Fruit fly (Drosophila melanogaster): ENCODE measurements around the gene betaggt-I.

The betaggt-I gene

dm6 chr2L:4968767-4969166, 23.4 kb downstream of the betaggt-I start, which contains the start of the genes Scox and Polr1C:
Gene Scox (minus strand): TSS chr2L:4968935.
Gene Polr1C (plus strand): TSS chr2L:4969004.
- TF ChIP-seq cic (GFP tag; optimal IDR thresholded peaks at IDR 0.05) (no peak), Mnt (GFP tag; optimal IDR thresholded peaks at IDR 0.05) (peak; percentile 87)

- TF ChIP-seq Crg-1 (GFP tag; optimal IDR thresholded peaks at IDR 0.05) (peak; percentile 29), cnc (optimal IDR thresholded peaks at IDR 0.05) (no peak), bab1 (GFP tag; optimal IDR thresholded peaks at IDR 0.05) (peak; percentile 74), CG11617 (GFP tag; optimal IDR thresholded peaks at IDR 0.05) (peak; percentile 19), pad (GFP tag; optimal IDR thresholded peaks at IDR 0.05) (peak; percentile 26), CG1620 (GFP tag; optimal IDR thresholded peaks at IDR 0.05) (peak; percentile 50), CG7101 (tag; optimal IDR thresholded peaks at IDR 0.05) (peak; percentile 25), tj (GFP tag; optimal IDR thresholded peaks at IDR 0.05) (peak; percentile 14), ovo (GFP tag; optimal IDR thresholded peaks at IDR 0.05) (no peak), Clk (GFP tag; optimal IDR thresholded peaks at IDR 0.05) (no peak), cic (GFP tag; optimal IDR thresholded peaks at IDR 0.05) (peak; percentile 46), CG14711 (tag; optimal IDR thresholded peaks at IDR 0.05) (peak; percentile 66), CG12768 (GFP tag; optimal IDR thresholded peaks at IDR 0.05) (no peak), Mnt (GFP tag; optimal IDR thresholded peaks at IDR 0.05) (peak; percentile 72)
These were observed 26.0 kb downstream of the betaggt-I start, which contains the start of gene CG14043 for dm6 chr2L:4971329-4971798. Gene CG14043 (plus strand): TSS chr2L:4971702.

DNA sequence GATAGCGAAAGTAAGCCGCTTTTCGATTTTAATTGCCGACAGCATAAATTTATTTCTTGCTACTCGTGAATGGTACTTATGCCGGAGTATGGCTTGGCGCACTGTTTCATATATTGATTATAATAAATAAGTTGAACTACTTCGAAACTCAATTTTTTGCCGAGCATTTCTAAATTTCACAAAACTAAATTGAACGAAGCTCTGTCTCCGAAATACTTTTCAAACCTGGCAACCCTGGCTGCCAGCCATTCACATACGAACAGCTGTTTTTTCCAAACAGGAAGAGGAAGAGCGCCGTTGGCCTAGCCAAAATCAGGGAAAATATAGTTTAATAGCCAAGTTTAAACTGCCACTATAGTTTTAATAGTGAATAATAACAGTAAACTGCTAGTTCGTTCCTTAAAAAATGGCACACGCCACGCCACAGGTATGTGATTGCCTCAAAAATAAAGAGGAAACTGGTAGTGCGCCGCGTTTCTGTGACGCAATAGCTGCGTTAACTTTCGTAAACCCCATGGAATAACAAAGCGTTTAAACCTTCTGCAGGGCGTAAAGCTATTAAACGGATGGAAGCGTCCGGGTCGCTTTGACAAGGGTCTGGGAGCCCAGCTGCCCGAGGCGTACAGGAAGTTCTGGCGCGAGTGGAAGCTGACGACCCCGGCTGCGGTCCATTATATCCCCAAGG, 28.5 kb downstream of the betaggt-I start, which contains the start of gene mRpL28:
Gene mRpL28 (plus strand): TSS at position 246 of the 685 bp plus-strand sequence.
- TF ChIP-seq toe (GFP tag; optimal IDR thresholded peaks at IDR 0.05) (no peak), tj (GFP tag; optimal IDR thresholded peaks at IDR 0.05) (peak; percentile 2), CG11617 (GFP tag; optimal IDR thresholded peaks at IDR 0.05) (peak; percentile 11), CG5204 (GFP tag; optimal IDR thresholded peaks at IDR 0.05) (no peak), kay (GFP tag; ENCODE audit: borderline replicate concordance) (no peak), CG14711 (tag; optimal IDR thresholded peaks at IDR 0.05) (peak; percentile 94), CG12768 (GFP tag; optimal IDR thresholded peaks at IDR 0.05) (no peak), CG1620 (GFP tag; optimal IDR thresholded peaks at IDR 0.05) (no peak), bab1 (GFP tag; optimal IDR thresholded peaks at IDR 0.05) (peak; percentile 65), ovo (GFP tag; optimal IDR thresholded peaks at IDR 0.05) (no peak), cnc (optimal IDR thresholded peaks at IDR 0.05) (no peak), cic (GFP tag; optimal IDR thresholded peaks at IDR 0.05) (no peak), CG33017 (tag; optimal IDR thresholded peaks at IDR 0.05) (no peak), CG7045 (GFP tag; optimal IDR thresholded peaks at IDR 0.05) (no peak), Hr96 (GFP tag; optimal IDR thresholded peaks at IDR 0.05) (no peak), pad (GFP tag; optimal IDR thresholded peaks at IDR 0.05) (no peak), Crg-1 (GFP tag; optimal IDR thresholded peaks at IDR 0.05) (no peak), Mnt (GFP tag; optimal IDR thresholded peaks at IDR 0.05) (peak; percentile 44), CG7101 (tag; optimal IDR thresholded peaks at IDR 0.05) (peak; percentile 15), Clk (GFP tag; optimal IDR thresholded peaks at IDR 0.05) (no peak)

dm6 chr2L:4976988-4977551, 31.7 kb downstream of the betaggt-I start, which contains the start of the genes Gmd and CG3792:
Gene Gmd (minus strand): TSS chr2L:4977023.
Gene CG3792 (plus strand): TSS chr2L:4977312.
- TF ChIP-seq Crg-1 (GFP tag; optimal IDR thresholded peaks at IDR 0.05) = peak; percentile 92
- TF ChIP-seq pad (GFP tag; optimal IDR thresholded peaks at IDR 0.05) = peak; percentile 86
- no peak for TF ChIP-seq CG5204 (GFP tag; optimal IDR thresholded peaks at IDR 0.05)
- TF ChIP-seq CG1620 (GFP tag; optimal IDR thresholded peaks at IDR 0.05) = peak; percentile 95
- TF ChIP-seq tj (GFP tag; optimal IDR thresholded peaks at IDR 0.05) = peak; percentile 95
- TF ChIP-seq CG7045 (GFP tag; optimal IDR thresholded peaks at IDR 0.05) = peak; percentile 94
- TF ChIP-seq Clk (GFP tag; optimal IDR thresholded peaks at IDR 0.05) = peak; percentile 90
- no peak for TF ChIP-seq Hr96 (GFP tag; optimal IDR thresholded peaks at IDR 0.05)
- TF ChIP-seq Mnt (GFP tag; optimal IDR thresholded peaks at IDR 0.05) = peak; percentile 86
- TF ChIP-seq bab1 (GFP tag; optimal IDR thresholded peaks at IDR 0.05) = peak; percentile 95
- TF ChIP-seq ovo (GFP tag; optimal IDR thresholded peaks at IDR 0.05) = peak; percentile 83
- peak; percentile 96 for TF ChIP-seq CG12768 (GFP tag; optimal IDR thresholded peaks at IDR 0.05)
- no peak for TF ChIP-seq cnc (optimal IDR thresholded peaks at IDR 0.05)
- TF ChIP-seq cic (GFP tag; optimal IDR thresholded peaks at IDR 0.05) = peak; percentile 84
- no peak for TF ChIP-seq kay (GFP tag; ENCODE audit: borderline replicate concordance)
- peak; percentile 95 for TF ChIP-seq CG11617 (GFP tag; optimal IDR thresholded peaks at IDR 0.05)
- no peak for TF ChIP-seq toe (GFP tag; optimal IDR thresholded peaks at IDR 0.05)
- peak; percentile 89 for TF ChIP-seq CG14711 (tag; optimal IDR thresholded peaks at IDR 0.05)
- TF ChIP-seq CG7101 (tag; optimal IDR thresholded peaks at IDR 0.05) = peak; percentile 93
- peak; percentile 89 for TF ChIP-seq CG33017 (tag; optimal IDR thresholded peaks at IDR 0.05)

- TF ChIP-seq ovo (GFP tag; optimal IDR thresholded peaks at IDR 0.05) (no peak), cic (GFP tag; optimal IDR thresholded peaks at IDR 0.05) (no peak), CG7045 (GFP tag; optimal IDR thresholded peaks at IDR 0.05) (no peak), CG1620 (GFP tag; optimal IDR thresholded peaks at IDR 0.05) (no peak), CG12768 (GFP tag; optimal IDR thresholded peaks at IDR 0.05) (no peak), toe (GFP tag; optimal IDR thresholded peaks at IDR 0.05) (no peak), Hr96 (GFP tag; optimal IDR thresholded peaks at IDR 0.05) (no peak), CG5204 (GFP tag; optimal IDR thresholded peaks at IDR 0.05) (no peak), cnc (optimal IDR thresholded peaks at IDR 0.05) (no peak), tj (GFP tag; optimal IDR thresholded peaks at IDR 0.05) (no peak), Crg-1 (GFP tag; optimal IDR thresholded peaks at IDR 0.05) (no peak), Mnt (GFP tag; optimal IDR thresholded peaks at IDR 0.05) (peak; percentile 51), bab1 (GFP tag; optimal IDR thresholded peaks at IDR 0.05) (peak; percentile 14), Clk (GFP tag; optimal IDR thresholded peaks at IDR 0.05) (no peak), CG14711 (tag; optimal IDR thresholded peaks at IDR 0.05) (no peak), CG11617 (GFP tag; optimal IDR thresholded peaks at IDR 0.05) (no peak), kay (GFP tag; ENCODE audit: borderline replicate concordance) (no peak), pad (GFP tag; optimal IDR thresholded peaks at IDR 0.05) (no peak)
These were observed 33.8 kb downstream of the betaggt-I start, which contains the start of gene CG8891 for dm6 chr2L:4979138-4979537. Gene CG8891 (minus strand): TSS chr2L:4979379.

Data from whole organism, adult.